Worm (Caenorhabditis elegans): Measurements from ENCODE around the gene Y116A8C.24.
"Not testable (repeated sequence)": the region's sequence is repeated elsewhere in the genome, so short reads cannot be mapped to it uniquely, and the experiment has no call there.

Y116A8C.24 gene

ce11 chrIV:17084839-17085238 is 14.1 kb upstream of the Y116A8C.24 start:
- TF ChIP-seq Y55F3AM.14 (GFP tag; optimal IDR thresholded peaks at IDR 0.05) (no peak), nhr-21 (tag; optimal IDR thresholded peaks at IDR 0.05) (no peak), skn-1 (tag; optimal IDR thresholded peaks at IDR 0.05) (no peak), sem-4 (tag; optimal IDR thresholded peaks at IDR 0.05) (no peak), alr-1 (tag; optimal IDR thresholded peaks at IDR 0.05) (no peak)

DNA sequence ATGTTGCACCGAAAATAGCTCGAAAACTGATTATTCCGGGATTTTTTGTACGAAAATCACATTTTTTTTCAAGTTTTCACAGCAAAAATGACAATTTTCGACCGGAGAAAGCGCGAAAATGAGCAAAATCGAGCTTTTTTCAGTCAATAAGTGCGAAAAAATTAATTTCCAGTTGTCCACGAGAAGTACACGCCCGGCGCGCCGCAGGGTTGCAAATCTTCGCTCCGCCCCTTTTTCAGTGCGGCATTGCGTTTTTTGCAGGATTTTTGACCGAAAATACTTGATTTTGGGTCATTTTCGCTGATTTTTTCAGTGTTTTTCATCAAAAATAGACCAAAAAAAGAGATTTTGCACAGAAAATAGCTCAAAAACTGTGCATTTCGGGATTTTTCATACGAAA is 13.6 kb upstream of the Y116A8C.24 start:
- TF ChIP-seq elt-1 (tag; optimal IDR thresholded peaks at IDR 0.05) (no peak), lin-39 (tag; optimal IDR thresholded peaks at IDR 0.05) (no peak), unc-55 (GFP tag; optimal IDR thresholded peaks at IDR 0.05) (peak; percentile 40), lsy-2 (tag; optimal IDR thresholded peaks at IDR 0.05) (peak in 1 of 2 experiments; percentile 15)

ce11 chrIV:17078649-17079048 is 8.0 kb upstream of the Y116A8C.24 start, which contains the start of gene Y116A8C.25:
Gene Y116A8C.25, minus strand, starts transcription at chrIV:17078749.
- TF ChIP-seq sem-4 (tag; optimal IDR thresholded peaks at IDR 0.05): no peak
- TF ChIP-seq Y55F3AM.14 (GFP tag; optimal IDR thresholded peaks at IDR 0.05): no peak
- no peak for TF ChIP-seq ztf-11 (tag; optimal IDR thresholded peaks at IDR 0.05)
- TF ChIP-seq egl-27 (tag; optimal IDR thresholded peaks at IDR 0.05): no peak
- TF ChIP-seq F13H6.1 (tag; optimal IDR thresholded peaks at IDR 0.05): no peak
- TF ChIP-seq fos-1 (tag; optimal IDR thresholded peaks at IDR 0.05): no peak
- no peak for TF ChIP-seq ceh-16 (tag; optimal IDR thresholded peaks at IDR 0.05)
- no peak for TF ChIP-seq crh-2 (tag; optimal IDR thresholded peaks at IDR 0.05)

ce11 chrIV:17064937-17065336 is 5.8 kb downstream of the Y116A8C.24 start, which contains the start of gene Y116A8C.465:
Gene Y116A8C.465, plus strand, starts transcription at chrIV:17065237.
- TF ChIP-seq egl-27 (tag; optimal IDR thresholded peaks at IDR 0.05); ZK546.5 (tag; optimal IDR thresholded peaks at IDR 0.05); sma-9 (GFP tag; optimal IDR thresholded peaks at IDR 0.05); sma-9 (tag; optimal IDR thresholded peaks at IDR 0.05): not testable (repeated sequence)

DNA sequence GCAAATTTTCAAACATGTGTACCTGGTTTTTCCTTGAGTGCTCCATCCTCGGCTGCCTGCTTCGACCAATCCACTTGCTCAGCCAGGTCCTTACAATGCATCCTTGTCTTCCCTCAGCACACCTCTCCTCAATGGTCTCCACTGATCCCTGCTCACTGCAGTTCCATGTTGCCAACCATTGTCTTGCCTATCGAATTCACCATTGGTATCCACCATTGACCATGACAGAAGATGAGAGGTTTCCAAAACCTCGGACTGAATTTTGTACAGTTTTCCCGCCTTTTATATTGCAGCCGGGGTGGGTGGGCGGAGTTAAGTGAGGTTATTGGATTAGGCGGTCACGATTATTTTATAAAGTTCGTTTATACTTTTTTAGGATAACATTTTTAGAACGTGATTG is 7.0 kb downstream of the Y116A8C.24 start, which contains the start of gene Y116A8C.467:
Y116A8C.467 (minus strand) TSS at position 101 of the 400 bp plus-strand sequence.
- TF ChIP-seq egl-27, nhr-77, alr-1 (tag; optimal IDR thresholded peaks at IDR 0.05): not testable (repeated sequence)

ce11 chrIV:17058036-17058435 is 12.7 kb downstream of the Y116A8C.24 start, which contains the start of gene Y116A8C.44:
Gene Y116A8C.44, minus strand, starts transcription at chrIV:17058136.
- TF ChIP-seq sma-3 (GFP tag; optimal IDR thresholded peaks at IDR 0.05) (no peak), R02D3.7 (tag; optimal IDR thresholded peaks at IDR 0.05) (no peak), fos-1 (tag; optimal IDR thresholded peaks at IDR 0.05) (no peak), egl-27 (tag; optimal IDR thresholded peaks at IDR 0.05) (no peak), F13H6.1 (tag; optimal IDR thresholded peaks at IDR 0.05) (no peak), sma-9 (GFP tag; optimal IDR thresholded peaks at IDR 0.05) (no peak), sma-9 (tag; optimal IDR thresholded peaks at IDR 0.05) (no peak), ztf-11 (tag; optimal IDR thresholded peaks at IDR 0.05) (no peak), nhr-237 (tag; optimal IDR thresholded peaks at IDR 0.05) (no peak), skn-1 (tag; optimal IDR thresholded peaks at IDR 0.05) (no peak), nhr-23 (tag; optimal IDR thresholded peaks at IDR 0.05) (no peak), nhr-21 (tag; optimal IDR thresholded peaks at IDR 0.05) (no peak), nhr-129 (tag; optimal IDR thresholded peaks at IDR 0.05) (no peak), peb-1 (tag; optimal IDR thresholded peaks at IDR 0.05) (no peak), nhr-6 (tag; optimal IDR thresholded peaks at IDR 0.05) (no peak)

DNA sequence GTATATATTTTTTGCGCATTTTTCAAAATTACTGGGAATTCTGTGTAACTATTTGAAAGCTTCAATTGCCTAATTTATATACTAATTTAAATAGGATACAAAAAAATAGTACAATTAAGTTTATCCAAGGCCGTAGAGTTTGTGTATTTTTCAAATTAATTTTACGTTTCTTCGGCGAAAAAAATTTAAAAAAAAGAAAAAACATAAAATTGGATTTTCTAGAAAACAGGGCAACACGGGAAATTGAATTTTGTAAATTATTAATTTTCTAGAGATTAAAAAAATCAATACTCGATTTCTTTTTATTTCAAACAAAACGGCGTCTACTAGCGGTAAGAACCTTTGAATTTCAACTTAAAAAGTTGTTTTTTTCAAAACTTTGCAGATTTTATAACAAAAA is 17.4 kb downstream of the Y116A8C.24 start, which contains the start of gene Y116A8C.23:
Y116A8C.23 (plus strand) TSS at position 301 of the 400 bp plus-strand sequence.
- TF ChIP-seq unc-39 (tag; optimal IDR thresholded peaks at IDR 0.05): no peak
- no peak for TF ChIP-seq ceh-82 (tag; optimal IDR thresholded peaks at IDR 0.05)
- no peak for TF ChIP-seq unc-62 (GFP tag; optimal IDR thresholded peaks at IDR 0.05)
- TF ChIP-seq nhr-11 (tag; optimal IDR thresholded peaks at IDR 0.05): no peak
- no peak for TF ChIP-seq snpc-4 (tag; optimal IDR thresholded peaks at IDR 0.05)
- TF ChIP-seq gmeb-1 (tag; optimal IDR thresholded peaks at IDR 0.05): no peak
- TF ChIP-seq ZK546.5 (tag; optimal IDR thresholded peaks at IDR 0.05): no peak
- no peak for TF ChIP-seq aly-2 (tag; optimal IDR thresholded peaks at IDR 0.05)
- no peak for TF ChIP-seq lin-13 (GFP tag; optimal IDR thresholded peaks at IDR 0.05)
- no peak for TF ChIP-seq skn-1 (tag; optimal IDR thresholded peaks at IDR 0.05)
- no peak for TF ChIP-seq lin-11 (tag; optimal IDR thresholded peaks at IDR 0.05)
- no peak for TF ChIP-seq blmp-1 (tag; optimal IDR thresholded peaks at IDR 0.05; ENCODE audit: insufficient read depth)
- TF ChIP-seq elt-1 (tag; optimal IDR thresholded peaks at IDR 0.05): no peak
- no peak for TF ChIP-seq sma-3 (GFP tag; optimal IDR thresholded peaks at IDR 0.05)
- no peak for TF ChIP-seq Y55F3AM.14 (GFP tag; optimal IDR thresholded peaks at IDR 0.05)
- no peak for TF ChIP-seq nhr-12 (tag; optimal IDR thresholded peaks at IDR 0.05)
